Fruit fly (Drosophila melanogaster): ENCODE data around the gene Hgsnat.

The Hgsnat gene

dm6 chrX:4969926-4970325, 51.4 kb downstream of the Hgsnat start (continued):
- TF ChIP-seq CG7368 (GFP tag; optimal IDR thresholded peaks at IDR 0.05) (peak; percentile 49), Lpt (GFP tag; optimal IDR thresholded peaks at IDR 0.05) (peak; percentile 85), Sox15 (GFP tag; optimal IDR thresholded peaks at IDR 0.05) (no peak), esn (GFP tag; optimal IDR thresholded peaks at IDR 0.05) (peak; percentile 34), CG11902 (GFP tag; optimal IDR thresholded peaks at IDR 0.05) (peak; percentile 9), net (GFP tag; optimal IDR thresholded peaks at IDR 0.05) (peak; percentile 72), CG11762 (GFP tag; optimal IDR thresholded peaks at IDR 0.05; ENCODE audit: insufficient read depth) (peak; percentile 38), Hr39 (GFP tag; optimal IDR thresholded peaks at IDR 0.05) (peak; percentile 38), spab (GFP tag; optimal IDR thresholded peaks at IDR 0.05) (peak; percentile 28), CG3032 (tag; optimal IDR thresholded peaks at IDR 0.05) (peak; percentile 9), Eip78C (GFP tag) (peak; percentile 91), CG1621 (tag; optimal IDR thresholded peaks at IDR 0.05) (peak; percentile 43)

Data from whole organism, prepupa.